Worm (Caenorhabditis elegans): Measurements from ENCODE around the gene E04F6.4.

DNA sequence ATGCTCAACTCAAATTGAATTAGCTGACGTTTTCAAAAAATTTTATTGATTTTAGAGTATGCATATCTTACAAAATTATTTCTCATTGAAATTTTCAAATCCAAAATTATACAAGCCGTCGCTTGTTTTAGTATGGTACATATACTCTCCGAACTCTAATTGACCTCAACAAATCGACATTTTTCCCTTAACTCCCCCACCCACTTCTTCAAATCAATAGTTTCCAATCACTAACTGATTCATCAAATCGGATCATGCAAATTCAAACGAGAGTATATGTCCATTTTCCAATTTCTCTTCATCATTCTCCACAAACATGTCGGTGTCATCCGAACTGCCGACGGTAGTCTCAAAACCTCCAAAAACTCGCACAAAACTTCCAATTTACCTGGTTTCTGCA lies at the start of gene E04F6.4:
- no peak for TF ChIP-seq pqm-1 (tag; optimal IDR thresholded peaks at IDR 0.05)
- no peak for TF ChIP-seq unc-39 (tag; optimal IDR thresholded peaks at IDR 0.05)
- TF ChIP-seq ama-1 (optimal IDR thresholded peaks at IDR 0.05) = no peak
- no peak for TF ChIP-seq ceh-9 (tag; optimal IDR thresholded peaks at IDR 0.05)
- no peak for TF ChIP-seq ceh-82 (tag; optimal IDR thresholded peaks at IDR 0.05)
- TF ChIP-seq nhr-11 (tag; optimal IDR thresholded peaks at IDR 0.05) = no peak

All from whole organism, L3 larva.